Fruit fly (Drosophila melanogaster) S2 (cell line): ENCODE results near the gene CG33178.

Experiments
- CG8478 ChIP-seq: fragments of >200 bp; optimal IDR thresholded peaks from 2 replicates; lab custom pipeline; 2018
- CTCF ChIP-seq, 2 experiments: fragments of >200 bp; optimal IDR thresholded peaks; 2 replicates each; lab custom pipeline; 2018

CG33178 gene

DNA sequence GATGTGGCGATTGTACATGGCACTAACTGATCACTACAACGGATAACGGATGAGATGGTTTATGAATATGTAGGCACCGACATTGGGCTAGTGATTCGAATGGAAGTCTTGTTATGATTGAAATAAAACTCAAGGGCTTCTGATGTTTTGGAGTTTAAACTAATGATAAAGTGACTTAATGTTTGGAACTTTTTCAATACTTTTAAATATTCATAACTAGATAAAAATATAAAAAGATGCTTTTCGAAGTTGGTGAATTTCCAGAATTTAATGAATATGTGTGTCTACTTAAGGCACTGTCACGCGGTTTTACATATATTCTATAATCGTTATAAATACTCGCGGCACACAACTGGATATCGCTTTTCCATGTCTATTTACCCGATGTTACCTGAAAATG lies 13.3 kb downstream of the CG33178 start, which contains the start of gene CG9072:
Gene CG9072 (minus strand): TSS at position 101 of the 400 bp plus-strand sequence.
- TF ChIP-seq CTCF (optimal IDR thresholded peaks at IDR 0.05; lab: Kevin White, UChicago) (no peak), CG8478 (no peak)

DNA sequence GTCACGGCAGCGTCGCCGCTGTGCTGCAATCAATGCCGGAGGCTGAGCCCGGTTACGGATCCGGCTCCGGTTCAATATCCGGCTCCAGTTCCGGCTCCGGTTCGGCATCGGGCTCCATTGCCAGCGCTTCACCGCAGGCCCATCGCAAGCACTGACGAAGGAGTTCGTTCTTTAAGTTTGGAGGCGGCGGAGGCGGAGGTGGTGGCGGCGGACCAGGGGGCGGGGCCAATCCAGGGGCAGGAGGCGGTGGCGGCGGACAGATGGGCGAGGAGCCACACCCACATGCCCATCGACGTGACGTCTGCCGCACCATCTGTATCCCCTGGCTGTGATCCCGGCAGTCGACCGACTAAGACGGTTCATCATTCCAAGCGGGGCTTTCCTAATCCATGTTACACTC lies 29.3 kb downstream of the CG33178 start:
- no peak for TF ChIP-seq CG8478
- TF ChIP-seq CTCF (optimal IDR thresholded peaks at IDR 0.05; lab: Kevin White, UChicago): no peak

DNA sequence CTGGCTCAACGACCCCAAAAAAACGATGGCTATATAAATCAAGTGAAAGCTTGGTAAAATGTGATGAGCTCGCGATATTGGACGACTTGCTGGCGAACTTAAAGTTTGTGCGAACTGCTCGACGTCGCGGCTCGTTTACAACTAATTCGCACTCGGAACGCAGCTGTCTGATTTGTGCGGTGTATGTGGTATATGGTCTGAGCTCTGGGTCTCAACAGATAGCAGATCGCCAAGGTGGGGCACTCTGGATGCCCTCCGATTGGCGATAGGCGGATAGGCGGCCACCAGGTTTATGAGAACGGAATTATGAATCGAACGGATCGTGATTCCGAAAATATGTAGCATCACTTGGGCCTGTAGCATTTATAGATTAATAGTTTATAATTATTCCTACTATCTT lies 33.8 kb downstream of the CG33178 start, which contains the start of gene Cyp4s3:
Gene Cyp4s3 (minus strand): TSS at position 146 of the 400 bp plus-strand sequence.
- TF ChIP-seq CG8478: no peak
- no peak for TF ChIP-seq CTCF (optimal IDR thresholded peaks at IDR 0.05; lab: Kevin White, UChicago)

DNA sequence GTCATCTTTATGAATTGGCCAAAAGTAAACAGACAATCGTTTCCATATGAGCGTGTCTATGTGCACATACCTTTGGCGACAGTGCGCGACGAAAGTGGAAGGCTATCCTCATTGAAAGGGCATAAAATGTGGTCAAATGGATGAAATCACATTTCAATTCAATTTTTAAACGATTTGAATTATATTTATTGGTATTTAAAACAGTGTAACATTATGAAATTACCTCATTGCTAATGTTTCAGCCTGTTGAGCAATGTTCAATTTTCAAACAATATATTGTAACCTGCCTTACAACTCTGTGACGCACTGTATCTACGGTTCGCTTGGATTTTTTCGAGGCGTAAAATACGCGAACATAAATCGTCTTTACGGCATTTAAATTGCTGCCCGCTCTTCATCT lies 37.5 kb downstream of the CG33178 start:
- TF ChIP-seq CG8478 (no peak), CTCF (optimal IDR thresholded peaks at IDR 0.05; lab: Kevin White, UChicago) (no peak)

dm6 chrX:15121714-15122113 lies 39.1 kb downstream of the CG33178 start:
- TF ChIP-seq CTCF (optimal IDR thresholded peaks at IDR 0.05; lab: Kevin White, UChicago) (no peak), CG8478 (no peak)

- TF ChIP-seq CTCF (optimal IDR thresholded peaks at IDR 0.05; lab: Kevin White, UChicago): no peak
- no peak for TF ChIP-seq CG8478
Measured at dm6 chrX:15123418-15123994, 40.9 kb downstream of the CG33178 start.

DNA sequence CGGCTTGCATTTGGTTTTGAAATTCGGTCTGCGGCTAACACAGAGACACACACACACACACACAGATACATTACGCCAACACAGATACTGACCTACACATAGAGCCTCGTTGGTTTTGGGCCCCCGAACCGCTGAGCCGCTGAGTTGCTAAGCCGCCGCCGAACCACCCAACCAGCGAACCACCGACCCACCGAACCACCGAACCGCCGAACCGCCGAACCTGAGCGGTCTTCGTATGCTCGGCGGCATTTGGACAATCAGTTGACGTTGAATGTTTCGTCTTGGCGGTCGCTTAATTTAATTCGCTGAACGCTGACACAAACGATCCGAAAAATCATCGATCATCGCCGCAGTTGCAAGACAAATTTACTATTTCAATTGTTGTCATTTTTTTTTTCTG lies 42.9 kb downstream of the CG33178 start, which contains the start of gene drd:
Gene drd (plus strand): TSS at position 258 of the 400 bp plus-strand sequence.
- TF ChIP-seq CTCF (optimal IDR thresholded peaks at IDR 0.05; lab: Kevin White, UChicago): no peak
- no peak for TF ChIP-seq CG8478

DNA sequence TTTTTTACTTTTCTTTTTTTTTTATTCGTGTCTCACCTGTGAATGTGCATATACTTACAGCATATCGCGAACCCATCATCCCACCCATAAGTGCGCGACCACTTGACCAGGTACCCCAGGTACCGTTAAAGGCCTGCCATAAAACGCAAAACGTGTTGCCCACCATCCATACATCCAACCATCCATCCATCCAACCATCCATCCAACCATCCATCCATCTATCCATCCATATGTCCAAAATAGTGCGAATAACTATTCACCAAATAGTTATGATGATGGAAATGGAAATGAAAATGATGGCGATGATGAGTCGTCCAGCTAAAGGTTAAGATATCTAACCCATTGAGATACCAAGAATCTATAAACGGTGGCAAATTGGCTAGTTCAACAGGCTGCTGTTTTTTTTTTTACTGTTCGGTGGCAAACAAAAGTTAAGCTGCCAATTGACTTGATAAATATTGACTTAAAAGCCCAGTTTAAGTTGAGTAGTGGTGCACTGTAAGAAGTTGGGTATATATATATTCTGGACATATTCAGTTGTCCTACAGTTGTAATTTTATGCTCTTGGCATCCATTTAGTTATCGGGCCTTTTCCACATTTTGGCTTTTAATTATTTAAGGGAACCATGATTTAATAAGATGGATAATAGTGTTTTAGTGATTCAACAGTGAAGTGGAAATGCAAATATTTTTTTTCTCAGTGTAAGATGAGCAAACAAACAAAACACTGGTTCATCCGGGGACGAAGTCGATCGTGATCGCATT lies 45.4 kb downstream of the CG33178 start:
- TF ChIP-seq CG8478 (no peak), CTCF (optimal IDR thresholded peaks at IDR 0.05; lab: Kevin White, UChicago) (no peak)

DNA sequence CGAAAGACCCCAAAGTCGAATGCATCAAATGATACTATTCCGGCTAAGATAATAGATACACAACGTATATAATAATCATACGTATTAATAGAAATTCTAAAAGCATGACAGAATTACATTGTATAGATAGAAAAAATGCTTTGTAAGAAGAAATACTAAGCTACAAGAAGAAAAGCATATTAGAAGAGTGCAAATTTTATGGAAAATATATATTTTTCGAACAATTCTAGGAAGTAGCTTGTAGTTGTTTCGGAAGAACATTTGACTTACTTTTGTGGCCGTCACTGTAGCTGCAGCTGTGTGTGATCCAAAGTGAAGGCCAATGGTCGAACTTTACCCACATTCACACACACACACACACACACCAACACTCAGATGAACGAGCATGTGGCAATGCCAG lies 49.4 kb downstream of the CG33178 start:
- TF ChIP-seq CTCF (optimal IDR thresholded peaks at IDR 0.05; lab: Kevin White, UChicago) (no peak), CG8478 (no peak)
